Worm (Caenorhabditis elegans) whole organism, L2 larva: Measurements from ENCODE around the gene arrd-9.
"Not testable (repeated sequence)": the region's sequence is repeated elsewhere in the genome, so short reads cannot be mapped to it uniquely, and the experiment has no call there.

Source experiments
- C34F6.9 ChIP-seq: fragments of 150-350 bp; optimal IDR thresholded peaks from 2 replicates; lab custom pipeline; 2014; ENCODE audit warnings: missing biosample characterization, missing genetic modification characterization
- F13H6.1 ChIP-seq: sonication (generic microtip); optimal IDR thresholded peaks from 2 replicates; lab custom pipeline; 2016; ENCODE audit warnings: missing genetic modification characterization, missing compliant biosample characterization
- R02D3.7 ChIP-seq: fragments of 150-350 bp; optimal IDR thresholded peaks from 2 replicates; lab custom pipeline; 2014; ENCODE audit warnings: missing biosample characterization, missing genetic modification characterization
- Y55F3AM.14 ChIP-seq: fragments of 200-800 bp; sonication (Bioruptor generic); optimal IDR thresholded peaks from 2 replicates; lab custom pipeline; 2018; ENCODE audit warnings: mild to moderate bottlenecking, missing genetic modification characterization, missing compliant biosample characterization
- ZK546.5 ChIP-seq: sonication (generic microtip); optimal IDR thresholded peaks from 2 replicates; lab custom pipeline; 2017; ENCODE audit warnings: missing biosample characterization, missing genetic modification characterization
- aly-2 ChIP-seq: fragments of 150-350 bp; optimal IDR thresholded peaks from 2 replicates; lab custom pipeline; 2014; ENCODE audit warnings: missing biosample characterization, missing genetic modification characterization
- blmp-1 ChIP-seq: sonication (generic microtip); optimal IDR thresholded peaks from 2 replicates; lab custom pipeline; 2017; ENCODE audit warnings: missing genetic modification characterization, mild to moderate bottlenecking, missing compliant biosample characterization, antibody characterized with exemption, moderate library complexity; ENCODE audit not compliant: insufficient read depth
- ceh-16 ChIP-seq: fragments of 150-350 bp; optimal IDR thresholded peaks from 2 replicates; lab custom pipeline; 2014; ENCODE audit warnings: missing biosample characterization, missing genetic modification characterization
- ceh-82 ChIP-seq: fragments of 150-350 bp; optimal IDR thresholded peaks from 2 replicates; lab custom pipeline; 2014; ENCODE audit warnings: missing biosample characterization, missing genetic modification characterization
- egl-27 ChIP-seq: sonication (generic microtip); optimal IDR thresholded peaks from 3 replicates; lab custom pipeline; 2017; ENCODE audit warnings: missing biosample characterization, missing genetic modification reagents, missing genetic modification characterization
- elt-1 ChIP-seq: fragments of 150-350 bp; optimal IDR thresholded peaks from 2 replicates; lab custom pipeline; 2014; ENCODE audit warnings: missing biosample characterization, missing genetic modification characterization
- elt-3 ChIP-seq: sonication (generic microtip); optimal IDR thresholded peaks from 2 replicates; lab custom pipeline; 2017; ENCODE audit warnings: missing biosample characterization, missing genetic modification characterization
- fos-1 ChIP-seq: fragments of 150-350 bp; optimal IDR thresholded peaks from 2 replicates; lab custom pipeline; 2014; ENCODE audit warnings: missing biosample characterization, missing genetic modification characterization
- gmeb-1 ChIP-seq: fragments of 150-350 bp; optimal IDR thresholded peaks from 2 replicates; lab custom pipeline; 2014; ENCODE audit warnings: missing biosample characterization, missing genetic modification characterization
- lin-11 ChIP-seq: fragments of 150-350 bp; sonication (generic microtip); optimal IDR thresholded peaks from 2 replicates; lab custom pipeline; 2014; ENCODE audit warnings: missing biosample characterization, missing genetic modification characterization, inconsistent platforms, mixed read lengths
- lin-13 ChIP-seq: fragments of 150-350 bp; optimal IDR thresholded peaks from 2 replicates; lab custom pipeline; 2014; ENCODE audit warnings: missing biosample characterization, missing genetic modification reagents, missing genetic modification characterization
- lsy-2 ChIP-seq, 2 experiments: fragments of 150-350 bp in 1 of 2; sonication (generic microtip) in 1 of 2; optimal IDR thresholded peaks; 2 replicates each; lab custom pipeline; 2014 to 2017; ENCODE audit warnings: missing biosample characterization in 2 of 2, missing genetic modification characterization in 2 of 2
- mab-5 ChIP-seq: fragments of 150-350 bp; optimal IDR thresholded peaks from 2 replicates; lab custom pipeline; 2014; ENCODE audit warnings: missing biosample characterization, missing genetic modification characterization
- mbf-1 ChIP-seq: sonication (generic microtip); optimal IDR thresholded peaks from 2 replicates; lab custom pipeline; 2017; ENCODE audit warnings: missing biosample characterization, missing genetic modification characterization
- mdl-1 ChIP-seq, 2 experiments: fragments of 150-350 bp in 1 of 2; sonication (generic microtip) in 1 of 2; optimal IDR thresholded peaks; 2 replicates each; lab custom pipeline; 2017; ENCODE audit warnings: missing biosample characterization in 2 of 2, missing genetic modification characterization in 2 of 2
- nhr-10 ChIP-seq: sonication (generic microtip); optimal IDR thresholded peaks from 2 replicates; lab custom pipeline; 2017; ENCODE audit warnings: missing biosample characterization, missing genetic modification characterization
- nhr-129 ChIP-seq: fragments of 150-350 bp; optimal IDR thresholded peaks from 2 replicates; lab custom pipeline; 2014; ENCODE audit warnings: missing biosample characterization, missing genetic modification characterization
- nhr-21 ChIP-seq: fragments of 150-350 bp; optimal IDR thresholded peaks from 2 replicates; lab custom pipeline; 2014; ENCODE audit warnings: missing biosample characterization, missing genetic modification characterization
- nhr-23 ChIP-seq: fragments of 150-350 bp; optimal IDR thresholded peaks from 2 replicates; lab custom pipeline; 2014; ENCODE audit warnings: missing biosample characterization, missing genetic modification reagents, missing genetic modification characterization
- nhr-25 ChIP-seq: fragments of 150-350 bp; sonication (generic microtip); optimal IDR thresholded peaks from 3 replicates; lab custom pipeline; 2014; ENCODE audit warnings: missing biosample characterization, missing genetic modification characterization
- nhr-6 ChIP-seq: fragments of 150-350 bp; optimal IDR thresholded peaks from 2 replicates; lab custom pipeline; 2014; ENCODE audit warnings: missing biosample characterization, missing genetic modification characterization
- nhr-77 ChIP-seq: fragments of 150-350 bp; optimal IDR thresholded peaks from 2 replicates; lab custom pipeline; 2014; ENCODE audit warnings: missing biosample characterization, missing genetic modification characterization
- peb-1 ChIP-seq: fragments of 150-350 bp; optimal IDR thresholded peaks from 2 replicates; lab custom pipeline; 2014; ENCODE audit warnings: missing biosample characterization, missing genetic modification characterization
- sem-4 ChIP-seq: fragments of 150-350 bp; optimal IDR thresholded peaks from 2 replicates; lab custom pipeline; 2014; ENCODE audit warnings: missing biosample characterization, missing genetic modification reagents, missing genetic modification characterization
- skn-1 ChIP-seq: sonication (generic microtip); optimal IDR thresholded peaks from 2 replicates; lab custom pipeline; 2017; ENCODE audit warnings: missing biosample characterization, missing genetic modification characterization
- snpc-4 ChIP-seq: fragments of 150-350 bp; optimal IDR thresholded peaks from 2 replicates; lab custom pipeline; 2014; ENCODE audit warnings: missing biosample characterization, missing genetic modification characterization
- unc-55 ChIP-seq: fragments of 150-350 bp; sonication (generic microtip); optimal IDR thresholded peaks from 3 replicates; lab custom pipeline; 2014; ENCODE audit warnings: missing biosample characterization, missing genetic modification reagents, missing genetic modification characterization
- unc-62 ChIP-seq: fragments of 150-350 bp; optimal IDR thresholded peaks from 2 replicates; lab custom pipeline; 2014; ENCODE audit warnings: missing biosample characterization, missing genetic modification reagents, missing genetic modification characterization
- ztf-11 ChIP-seq: sonication (generic microtip); optimal IDR thresholded peaks from 2 replicates; lab custom pipeline; 2017; ENCODE audit warnings: missing biosample characterization, missing genetic modification characterization
- ztf-4 ChIP-seq: fragments of 150-350 bp; optimal IDR thresholded peaks from 2 replicates; lab custom pipeline; 2014; ENCODE audit warnings: missing biosample characterization, missing genetic modification characterization

The arrd-9 gene

DNA sequence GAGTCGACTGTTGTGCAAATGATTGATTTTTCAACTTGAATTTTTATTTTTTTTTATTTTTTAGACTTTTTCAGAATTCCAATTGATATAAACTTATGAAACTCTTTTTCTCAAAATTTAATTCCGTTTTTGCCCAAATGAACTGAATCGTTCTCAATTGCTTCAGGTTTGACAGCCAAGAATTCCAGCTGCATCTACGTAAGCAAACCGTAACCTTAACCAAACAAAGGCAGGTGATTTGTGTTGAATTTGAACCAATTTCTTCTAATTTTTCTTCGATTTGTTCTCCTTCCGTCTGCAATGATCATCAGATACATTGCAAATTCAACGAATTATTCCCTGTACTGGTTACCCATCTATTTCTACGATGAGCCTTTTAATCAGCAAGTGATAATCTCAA is 30.9 kb downstream of the arrd-9 start, which contains the start of gene sre-34:
Gene sre-34, plus strand, starts transcription at position 301 of the 400 bp plus-strand sequence.
- TF ChIP-seq C34F6.9 (tag; lab: Kevin White, UChicago) (no peak), gmeb-1 (tag; lab: Kevin White, UChicago) (no peak), ceh-82 (tag; lab: Kevin White, UChicago) (no peak), lin-13 (GFP tag; lab: Kevin White, UChicago) (no peak), unc-55 (GFP tag; lab: Kevin White, UChicago) (no peak), lsy-2 (tag; optimal IDR thresholded peaks at IDR 0.05; lab: Kevin White, UChicago) (no peak), ceh-16 (no peak), elt-1 (tag; lab: Kevin White, UChicago) (no peak), elt-3 (tag; lab: Kevin White, UChicago) (no peak), mdl-1 (tag; optimal IDR thresholded peaks at IDR 0.05; lab: Kevin White, UChicago) (no peak), ZK546.5 (tag; lab: Kevin White, UChicago) (no peak), mab-5 (tag; lab: Kevin White, UChicago) (no peak), lin-11 (tag; lab: Kevin White, UChicago) (no peak), blmp-1 (tag; lab: Kevin White, UChicago) (no peak), fos-1 (tag; lab: Kevin White, UChicago) (no peak), skn-1 (no peak), egl-27 (no peak), nhr-23 (tag; lab: Kevin White, UChicago) (no peak), unc-62 (GFP tag; lab: Kevin White, UChicago) (no peak)

DNA sequence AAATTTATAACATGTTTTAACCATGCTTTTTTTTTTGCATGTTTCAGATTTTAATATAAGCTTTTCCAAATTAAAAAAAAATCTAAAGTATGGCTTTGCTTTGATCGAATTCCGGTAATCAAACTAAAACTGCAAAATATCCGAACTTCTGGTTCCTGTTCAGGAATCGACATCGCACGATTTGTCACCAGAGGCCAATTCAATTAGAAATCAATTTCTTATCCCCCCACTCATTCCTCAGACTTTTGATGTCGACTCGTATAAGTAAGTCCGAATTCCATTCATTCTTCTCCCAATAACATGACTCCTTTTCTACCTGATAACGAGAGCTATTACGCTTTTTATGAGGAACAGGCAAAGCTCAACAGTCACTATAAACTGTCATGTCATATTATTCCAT is 32.5 kb downstream of the arrd-9 start, which contains the start of gene srh-27:
Gene srh-27, plus strand, starts transcription at position 301 of the 400 bp plus-strand sequence.
- no peak for TF ChIP-seq mab-5 (tag; lab: Kevin White, UChicago)
- TF ChIP-seq mbf-1 (tag; lab: Kevin White, UChicago), result no peak
- TF ChIP-seq fos-1 (tag; lab: Kevin White, UChicago), result no peak
- TF ChIP-seq gmeb-1 (tag; lab: Kevin White, UChicago), result no peak
- TF ChIP-seq sem-4 (tag; lab: Kevin White, UChicago), result no peak
- no peak for TF ChIP-seq unc-55 (GFP tag; lab: Kevin White, UChicago)
- no peak for TF ChIP-seq nhr-25 (tag; lab: Kevin White, UChicago)
- TF ChIP-seq nhr-77 (tag; lab: Kevin White, UChicago), result no peak
- TF ChIP-seq nhr-6 (tag; lab: Kevin White, UChicago), result no peak
- TF ChIP-seq nhr-10 (tag; lab: Kevin White, UChicago), result no peak
- no peak for TF ChIP-seq Y55F3AM.14 (GFP tag; lab: Kevin White, UChicago)
- TF ChIP-seq nhr-129 (tag; lab: Kevin White, UChicago), result no peak
- TF ChIP-seq egl-27, result no peak
- TF ChIP-seq F13H6.1 (tag; lab: Kevin White, UChicago), result no peak
- no peak for TF ChIP-seq nhr-21 (tag; lab: Kevin White, UChicago)

DNA sequence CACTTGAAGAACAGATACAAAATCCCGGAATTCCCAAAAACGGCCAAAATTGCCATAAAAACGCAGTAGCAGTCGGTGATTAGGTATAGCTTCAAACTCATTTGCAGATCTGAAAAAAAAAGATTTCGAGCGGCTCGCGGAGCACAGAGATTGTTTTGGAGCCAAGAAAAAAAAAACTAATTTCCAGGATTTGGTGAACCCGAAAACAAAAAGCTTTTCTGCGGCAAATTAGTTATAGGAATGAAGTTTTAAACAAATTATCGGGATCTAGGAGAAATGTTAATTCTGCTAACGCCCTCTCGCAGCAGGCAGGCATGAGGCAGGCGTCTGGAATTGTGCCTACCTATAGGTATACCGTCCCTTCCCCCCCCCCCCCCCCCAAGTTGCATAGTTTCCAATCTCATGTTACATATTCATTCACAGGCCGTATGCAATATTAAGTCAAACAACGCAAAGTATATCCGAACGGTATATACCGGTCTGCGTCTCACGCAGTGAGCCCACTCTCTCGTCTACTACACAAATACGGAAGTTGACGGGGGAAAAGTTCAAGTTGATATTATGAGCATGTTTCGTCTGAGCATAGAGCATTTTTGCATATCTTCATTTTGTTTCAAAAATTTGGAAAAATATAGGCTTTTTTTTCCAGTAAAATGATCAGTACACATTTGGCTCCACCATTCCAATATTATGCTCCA is 35.9 kb downstream of the arrd-9 start, which contains the start of the genes W05H5.1 and pitr-6:
Gene W05H5.1, minus strand, starts transcription at position 101 of the 698 bp plus-strand sequence.
Gene pitr-6, plus strand, starts transcription at position 648 of the 698 bp plus-strand sequence.
- no peak for TF ChIP-seq R02D3.7
- no peak for TF ChIP-seq elt-1 (tag; lab: Kevin White, UChicago)
- no peak for TF ChIP-seq snpc-4 (tag; lab: Kevin White, UChicago)
- no peak for TF ChIP-seq nhr-23 (tag; lab: Kevin White, UChicago)
- no peak for TF ChIP-seq ZK546.5 (tag; lab: Kevin White, UChicago)
- no peak for TF ChIP-seq F13H6.1 (tag; lab: Kevin White, UChicago)
- TF ChIP-seq aly-2 (tag; lab: Kevin White, UChicago), result no peak
- TF ChIP-seq blmp-1 (tag; lab: Kevin White, UChicago), result no peak
- no peak for TF ChIP-seq peb-1
- no peak for TF ChIP-seq ztf-4 (tag; lab: Kevin White, UChicago)
- TF ChIP-seq ztf-11, result no peak

DNA sequence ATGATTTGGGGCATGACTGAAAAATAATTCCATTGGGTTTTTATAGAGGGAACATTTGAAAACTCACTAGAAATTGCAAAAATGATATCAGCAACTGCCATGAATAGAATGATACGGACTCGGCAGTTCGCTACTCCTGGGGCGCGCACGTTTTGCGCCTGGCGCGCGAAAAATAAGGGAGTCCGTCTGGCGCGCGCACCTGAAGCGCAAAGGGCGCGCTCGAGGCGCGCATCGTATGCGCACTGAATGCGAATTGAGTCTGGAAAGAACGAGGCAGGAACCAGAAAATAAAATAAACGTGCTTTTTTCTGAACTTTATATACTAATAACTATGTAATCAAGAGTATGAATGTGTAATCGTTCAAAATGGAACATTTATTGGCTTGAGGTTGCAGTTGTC is 39.5 kb downstream of the arrd-9 start, which contains the start of gene Y57A10C.10:
Gene Y57A10C.10, minus strand, starts transcription at position 101 of the 400 bp plus-strand sequence.
- TF ChIP-seq peb-1; F13H6.1 (tag; lab: Kevin White, UChicago); unc-62 (GFP tag; lab: Kevin White, UChicago): not testable (repeated sequence)
